Fruit fly (Drosophila melanogaster) whole organism, pupa: ENCODE measurements around the gene CG14227.

Source experiments
- CG12605 ChIP-seq: fragments of 200-800 bp; sonication (Bioruptor generic); IDR thresholded peaks from 2 replicates; pipeline ENCODE4 v1.3.6; 2022; ENCODE audit warnings: missing biosample characterization, missing genetic modification characterization
- CG14655 ChIP-seq: fragments of 200-800 bp; sonication (Bioruptor generic); optimal IDR thresholded peaks from 3 replicates; lab custom pipeline; 2017; ENCODE audit warnings: mild to moderate bottlenecking, missing biosample characterization, missing genetic modification reagents, missing genetic modification characterization
- CG34367 ChIP-seq: fragments of 200-800 bp; sonication (Bioruptor generic); optimal IDR thresholded peaks from 2 replicates; lab custom pipeline; 2018; ENCODE audit warnings: missing biosample characterization, mild to moderate bottlenecking, missing genetic modification characterization
- D1 ChIP-seq: fragments of 200-800 bp; sonication (Bioruptor generic); optimal IDR thresholded peaks from 2 replicates; lab custom pipeline; 2018; ENCODE audit warnings: missing biosample characterization, mild to moderate bottlenecking, missing genetic modification characterization, moderate library complexity
- gl ChIP-seq: fragments of 200-800 bp; sonication (Bioruptor generic); optimal IDR thresholded peaks from 2 replicates; lab custom pipeline; 2018; ENCODE audit warnings: missing biosample characterization, mild to moderate bottlenecking, missing genetic modification characterization
- rn ChIP-seq: fragments of 200-800 bp; sonication (Bioruptor generic); IDR thresholded peaks from 2 replicates; pipeline ENCODE4 v1.3.6; 2022; ENCODE audit warnings: missing biosample characterization, missing genetic modification characterization

- TF ChIP-seq D1 (tag; lab: Kevin White, UChicago) (no peak), CG14655 (no peak), CG34367 (no peak), gl (no peak), rn (GFP tag; lab: Robert Waterston, UW) (no peak), CG12605 (GFP tag; lab: Robert Waterston, UW) (no peak)
These were observed 21.2 kb downstream of the CG14227 start for dm6 chrX:19667444-19668104.
